Worm (Caenorhabditis elegans) whole organism, young adult: Measurements from ENCODE around the gene sra-28.

ENCODE experiments used
- B0019.2 ChIP-seq: fragments of 200-800 bp; sonication (Bioruptor generic); conservative IDR thresholded peaks from 2 replicates; pipeline ENCODE4 v1.3.6; 2022; ENCODE audit warnings: missing genetic modification reagents, missing genetic modification characterization, missing compliant biosample characterization
- B0035.1 ChIP-seq: sonication (generic microtip); optimal IDR thresholded peaks from 2 replicates; lab custom pipeline; 2016; ENCODE audit warnings: missing genetic modification characterization, mild to moderate bottlenecking, missing compliant biosample characterization, missing genotype, missing genetic modification reagents
- C17E4.6 ChIP-seq: fragments of 200-800 bp; sonication (Bioruptor generic); IDR thresholded peaks from 2 replicates; pipeline ENCODE4 v1.3.6; 2022; ENCODE audit warnings: missing genetic modification reagents, missing genetic modification characterization, missing compliant biosample characterization
- F22D6.2 ChIP-seq: sonication (generic microtip); optimal IDR thresholded peaks from 2 replicates; lab custom pipeline; 2016; ENCODE audit warnings: mild to moderate bottlenecking, missing genetic modification characterization, missing compliant biosample characterization
- F39B2.1 ChIP-seq: fragments of 200-800 bp; sonication (Bioruptor generic); IDR thresholded peaks from 2 replicates; pipeline ENCODE4 v1.3.6; 2022; ENCODE audit warnings: missing genetic modification reagents, missing genetic modification characterization, missing compliant biosample characterization
- F52B5.7 ChIP-seq: sonication (generic microtip); optimal IDR thresholded peaks from 2 replicates; lab custom pipeline; 2016; ENCODE audit warnings: mild to moderate bottlenecking, missing genetic modification characterization, missing compliant biosample characterization
- F55B11.4 ChIP-seq: sonication (generic microtip); optimal IDR thresholded peaks from 2 replicates; lab custom pipeline; 2016; ENCODE audit warnings: missing compliant biosample characterization, missing genetic modification characterization, borderline replicate concordance; ENCODE audit not compliant: insufficient read depth
- F57C9.4 ChIP-seq: sonication (generic microtip); optimal IDR thresholded peaks from 2 replicates; lab custom pipeline; 2017; ENCODE audit warnings: mild to moderate bottlenecking, missing genetic modification characterization, missing compliant biosample characterization
- K11D2.4 ChIP-seq: fragments of 200-800 bp; sonication (Bioruptor generic); IDR thresholded peaks from 2 replicates; pipeline ENCODE4 v1.3.6; 2022; ENCODE audit warnings: missing genetic modification reagents, missing genetic modification characterization, missing compliant biosample characterization
- T07F8.4 ChIP-seq: sonication (generic microtip); optimal IDR thresholded peaks from 2 replicates; lab custom pipeline; 2016; ENCODE audit warnings: mild to moderate bottlenecking, missing genetic modification characterization, moderate library complexity, missing compliant biosample characterization
- T26A5.8 ChIP-seq: sonication (generic microtip); optimal IDR thresholded peaks from 2 replicates; lab custom pipeline; 2016; ENCODE audit warnings: missing genetic modification characterization, missing compliant biosample characterization
- Y53G8AR.9 ChIP-seq: fragments of 200-800 bp; sonication (Bioruptor generic); conservative IDR thresholded peaks from 2 replicates; pipeline ENCODE4 v1.3.6; 2022; ENCODE audit warnings: missing genetic modification reagents, missing genetic modification characterization, missing compliant biosample characterization
- Y79H2A.3 ChIP-seq: fragments of 200-800 bp; sonication (Bioruptor generic); conservative IDR thresholded peaks from 2 replicates; pipeline ENCODE4 v1.3.6; 2022; ENCODE audit warnings: missing genetic modification reagents, missing genetic modification characterization, missing compliant biosample characterization
- Y95B8A.8 ChIP-seq: fragments of 200-800 bp; sonication (Bioruptor generic); IDR thresholded peaks from 2 replicates; pipeline ENCODE4 v1.3.6; 2022; ENCODE audit warnings: missing genetic modification reagents, missing genetic modification characterization, missing compliant biosample characterization
- ZK185.1 ChIP-seq: sonication (generic microtip); optimal IDR thresholded peaks from 2 replicates; lab custom pipeline; 2016; ENCODE audit warnings: mild to moderate bottlenecking, missing genetic modification characterization, missing compliant biosample characterization; ENCODE audit not compliant: poor library complexity, severe bottlenecking
- ama-1 ChIP-seq, 3 experiments: fragments of 150-350 bp in 1 of 3; sonication (generic microtip) in 2 of 3; optimal IDR thresholded peaks; 2 replicates each; lab custom pipeline; 2014 to 2018; ENCODE audit warnings: missing biosample characterization in 2 of 3, missing genetic modification characterization in 2 of 3, missing genetic modification reagents in 2 of 3
- aptf-2 ChIP-seq: fragments of 200-800 bp; sonication (Bioruptor generic); conservative IDR thresholded peaks from 2 replicates; pipeline ENCODE4 v1.3.6; 2022; ENCODE audit warnings: missing genetic modification reagents, missing genetic modification characterization, missing compliant biosample characterization
- attf-5 ChIP-seq: fragments of 200-800 bp; sonication (Bioruptor generic); optimal IDR thresholded peaks from 2 replicates; lab custom pipeline; 2018; ENCODE audit warnings: mild to moderate bottlenecking, missing genetic modification characterization, missing compliant biosample characterization
- ceh-100 ChIP-seq: fragments of 200-800 bp; sonication (Bioruptor generic); IDR thresholded peaks from 2 replicates; pipeline ENCODE4 v1.3.6; 2022; ENCODE audit warnings: missing genetic modification reagents, missing genetic modification characterization, missing compliant biosample characterization
- dox-1 ChIP-seq: fragments of 200-800 bp; sonication (Bioruptor generic); IDR thresholded peaks from 2 replicates; pipeline ENCODE4 v1.3.6; 2022; ENCODE audit warnings: missing genetic modification reagents, missing genetic modification characterization, missing compliant biosample characterization
- dpff-1 ChIP-seq: sonication (generic microtip); optimal IDR thresholded peaks from 2 replicates; lab custom pipeline; 2017; ENCODE audit warnings: mild to moderate bottlenecking, missing genetic modification characterization, missing compliant biosample characterization
- egrh-3 ChIP-seq: fragments of 200-800 bp; sonication (Bioruptor generic); IDR thresholded peaks from 2 replicates; pipeline ENCODE4 v1.3.6; 2022; ENCODE audit warnings: missing genetic modification reagents, missing genetic modification characterization, missing compliant biosample characterization
- ekl-4 ChIP-seq: fragments of 200-800 bp; sonication (Bioruptor generic); IDR thresholded peaks from 2 replicates; pipeline ENCODE4 v1.3.6; 2022; ENCODE audit warnings: missing genetic modification reagents, missing genetic modification characterization, missing compliant biosample characterization
- gei-17 ChIP-seq: fragments of 200-800 bp; sonication (Bioruptor generic); optimal IDR thresholded peaks from 2 replicates; lab custom pipeline; 2018; ENCODE audit warnings: mild to moderate bottlenecking, missing genetic modification characterization, missing compliant biosample characterization
- hmg-1.2 ChIP-seq: fragments of 200-800 bp; sonication (Bioruptor generic); IDR thresholded peaks from 2 replicates; pipeline ENCODE4 v1.3.6; 2022; ENCODE audit warnings: missing genetic modification reagents, missing genetic modification characterization, missing compliant biosample characterization
- hrde-1 ChIP-seq: sonication (generic microtip); optimal IDR thresholded peaks from 2 replicates; lab custom pipeline; 2016; ENCODE audit warnings: missing genetic modification characterization, mild to moderate bottlenecking, missing compliant biosample characterization, moderate library complexity, missing genotype, missing genetic modification reagents, borderline replicate concordance
- lin-35 ChIP-seq, 3 experiments: fragments of 150-350 bp in 2 of 3; sonication (generic microtip) in 1 of 3; optimal IDR thresholded peaks; 2 replicates each; lab custom pipeline; 2014 to 2018; ENCODE audit warnings: missing biosample characterization in 3 of 3, missing genetic modification characterization in 3 of 3, missing genetic modification reagents in 3 of 3
- lin-40 ChIP-seq: sonication (generic microtip); optimal IDR thresholded peaks from 2 replicates; lab custom pipeline; 2016; ENCODE audit warnings: missing genetic modification characterization, mild to moderate bottlenecking, missing compliant biosample characterization, missing genotype, missing genetic modification reagents
- lsl-1 ChIP-seq: fragments of 200-800 bp; sonication (Bioruptor generic); optimal IDR thresholded peaks from 2 replicates; lab custom pipeline; 2018; ENCODE audit warnings: mild to moderate bottlenecking, missing genetic modification characterization, moderate library complexity, missing compliant biosample characterization
- madf-10 ChIP-seq: sonication (generic microtip); optimal IDR thresholded peaks from 2 replicates; lab custom pipeline; 2016; ENCODE audit warnings: mild to moderate bottlenecking, missing genetic modification characterization, missing compliant biosample characterization
- madf-6 ChIP-seq: fragments of 200-800 bp; sonication (Bioruptor generic); IDR thresholded peaks from 2 replicates; pipeline ENCODE4 v1.3.6; 2022; ENCODE audit warnings: missing genetic modification reagents, missing genetic modification characterization, missing compliant biosample characterization
- mel-28 ChIP-seq: sonication (generic microtip); optimal IDR thresholded peaks from 2 replicates; lab custom pipeline; 2016; ENCODE audit warnings: borderline replicate concordance, mild to moderate bottlenecking, missing genetic modification characterization, missing compliant biosample characterization
- mxl-1 ChIP-seq: sonication (generic microtip); optimal IDR thresholded peaks from 2 replicates; lab custom pipeline; 2016; ENCODE audit warnings: missing genetic modification characterization, missing compliant biosample characterization
- nfya-2 ChIP-seq: fragments of 200-800 bp; sonication (Bioruptor generic); IDR thresholded peaks from 2 replicates; pipeline ENCODE4 v1.3.6; 2022; ENCODE audit warnings: missing genetic modification reagents, missing genetic modification characterization, missing compliant biosample characterization
- nfyb-1 ChIP-seq: fragments of 200-800 bp; sonication (Bioruptor generic); IDR thresholded peaks from 2 replicates; pipeline ENCODE4 v1.3.6; 2022; ENCODE audit warnings: missing genetic modification reagents, missing genetic modification characterization, missing compliant biosample characterization
- nhr-90 ChIP-seq: sonication (generic microtip); optimal IDR thresholded peaks from 2 replicates; lab custom pipeline; 2016; ENCODE audit warnings: missing genotype, mild to moderate bottlenecking, missing genetic modification characterization, missing compliant biosample characterization
- rcor-1 ChIP-seq: fragments of 200-800 bp; sonication (Bioruptor generic); IDR thresholded peaks from 2 replicates; pipeline ENCODE4 v1.3.6; 2022; ENCODE audit warnings: missing genetic modification reagents, missing genetic modification characterization, missing compliant biosample characterization
- rec-8 ChIP-seq, 2 experiments: sonication (generic microtip); optimal IDR thresholded peaks; 2 replicates each; lab custom pipeline; 2016; ENCODE audit warnings: mild to moderate bottlenecking in 2 of 2, missing genetic modification characterization in 2 of 2, missing genetic modification reagents in 2 of 2, missing genotype in 2 of 2, missing biosample characterization in 1 of 2, missing compliant biosample characterization in 1 of 2, moderate library complexity in 1 of 2
- snpc-1.1 ChIP-seq: sonication (generic microtip); optimal IDR thresholded peaks from 2 replicates; lab custom pipeline; 2017; ENCODE audit warnings: missing genetic modification characterization, mild to moderate bottlenecking, missing compliant biosample characterization, antibody characterized with exemption, moderate library complexity, missing genotype, missing genetic modification reagents; ENCODE audit not compliant: insufficient read depth
- somi-1 ChIP-seq: fragments of 200-800 bp; sonication (Bioruptor generic); optimal IDR thresholded peaks from 2 replicates; lab custom pipeline; 2018; ENCODE audit warnings: mild to moderate bottlenecking, missing genetic modification characterization, missing compliant biosample characterization
- xnd-1 ChIP-seq: sonication (generic microtip); optimal IDR thresholded peaks from 2 replicates; lab custom pipeline; 2016; ENCODE audit warnings: missing genotype, missing genetic modification reagents, missing genetic modification characterization, missing compliant biosample characterization
- ztf-6 ChIP-seq: fragments of 200-800 bp; sonication (Bioruptor generic); IDR thresholded peaks from 2 replicates; pipeline ENCODE4 v1.3.6; 2022; ENCODE audit warnings: missing genetic modification reagents, missing genetic modification characterization, missing compliant biosample characterization

sra-28 gene

ce11 chrII:6594151-6594550, 20.6 kb upstream of the sra-28 start, which contains the start of gene aipr-1:
Gene aipr-1, minus strand, starts transcription at chrII:6594251.
- no peak for TF ChIP-seq T26A5.8 (tag; lab: Kevin White, UChicago)
- TF ChIP-seq nfya-2 (GFP tag; lab: Robert Waterston, UW) = no peak
- TF ChIP-seq lin-35 (GFP tag; optimal IDR thresholded peaks at IDR 0.05; lab: Kevin White, UChicago) = no peak
- no peak for TF ChIP-seq ama-1 (optimal IDR thresholded peaks at IDR 0.05; lab: Kevin White, UChicago)
- no peak for TF ChIP-seq ama-1 (GFP tag; optimal IDR thresholded peaks at IDR 0.05; lab: Kevin White, UChicago)
- TF ChIP-seq lin-40 (tag; lab: Kevin White, UChicago) = no peak
- no peak for TF ChIP-seq ztf-6 (GFP tag; lab: Robert Waterston, UW)
- TF ChIP-seq rcor-1 (GFP tag; lab: Robert Waterston, UW) = no peak
- TF ChIP-seq F55B11.4 (tag; lab: Kevin White, UChicago) = no peak
- TF ChIP-seq aptf-2 (GFP tag; lab: Robert Waterston, UW) = no peak
- TF ChIP-seq lsl-1 (GFP tag; lab: Kevin White, UChicago) = no peak
- no peak for TF ChIP-seq K11D2.4 (GFP tag; lab: Robert Waterston, UW)
- no peak for TF ChIP-seq F22D6.2 (tag; lab: Kevin White, UChicago)
- TF ChIP-seq attf-5 = no peak
- no peak for TF ChIP-seq T07F8.4 (tag; lab: Kevin White, UChicago)
- TF ChIP-seq F39B2.1 (GFP tag; lab: Robert Waterston, UW) = no peak
- TF ChIP-seq, all 124 proteins: peak for 0

- no peak for TF ChIP-seq Y79H2A.3 (GFP tag; lab: Robert Waterston, UW)
- TF ChIP-seq lin-35 (GFP tag; optimal IDR thresholded peaks at IDR 0.05; lab: Kevin White, UChicago) = no peak
- no peak for TF ChIP-seq F57C9.4 (tag; lab: Kevin White, UChicago)
- TF ChIP-seq nfya-2 (GFP tag; lab: Robert Waterston, UW) = no peak
- TF ChIP-seq Y53G8AR.9 (GFP tag; lab: Robert Waterston, UW) = no peak
- TF ChIP-seq ceh-100 = no peak
- no peak for TF ChIP-seq T26A5.8 (tag; lab: Kevin White, UChicago)
- TF ChIP-seq B0019.2 (GFP tag; lab: Robert Waterston, UW) = no peak
- TF ChIP-seq C17E4.6 (GFP tag; lab: Robert Waterston, UW) = no peak
- no peak for TF ChIP-seq B0035.1
- TF ChIP-seq xnd-1 (tag; lab: Kevin White, UChicago) = no peak
- TF ChIP-seq T07F8.4 (tag; lab: Kevin White, UChicago) = no peak
- no peak for TF ChIP-seq madf-10 (tag; lab: Kevin White, UChicago)
- no peak for TF ChIP-seq lin-40 (tag; lab: Kevin White, UChicago)
- no peak for TF ChIP-seq rcor-1 (GFP tag; lab: Robert Waterston, UW)
Observed at ce11 chrII:6592251-6592650, 18.7 kb upstream of the sra-28 start, which contains the start of gene C56C10.9. Gene C56C10.9, minus strand, starts transcription at chrII:6592351.

- TF ChIP-seq nhr-90 (tag; lab: Kevin White, UChicago) (peak; percentile 15), somi-1 (GFP tag; lab: Kevin White, UChicago) (no peak), gei-17 (no peak), hrde-1 (tag; lab: Kevin White, UChicago) (peak; percentile 26), ekl-4 (GFP tag; lab: Robert Waterston, UW) (0 out of 2 replicates have a peak, but pooled peaks have one; percentile 27), T26A5.8 (tag; lab: Kevin White, UChicago) (peak; percentile 54), hmg-1.2 (GFP tag; lab: Robert Waterston, UW) (peak; percentile 21; the same call in 1 of the 2 replicates), mel-28 (tag; lab: Kevin White, UChicago) (no peak), rec-8 (tag; optimal IDR thresholded peaks at IDR 0.05; lab: Kevin White, UChicago) (no peak), dpff-1 (tag; lab: Kevin White, UChicago) (no peak), dox-1 (GFP tag; lab: Robert Waterston, UW) (0 out of 2 replicates have a peak, but pooled peaks have one; percentile 9), Y95B8A.8 (GFP tag; lab: Robert Waterston, UW) (0 out of 2 replicates have a peak, but pooled peaks have one; percentile 53), K11D2.4 (GFP tag; lab: Robert Waterston, UW) (0 out of 2 replicates have a peak, but pooled peaks have one; percentile 15), snpc-1.1 (tag; lab: Kevin White, UChicago) (no peak), mxl-1 (tag; lab: Kevin White, UChicago) (peak; percentile 26), F52B5.7 (tag; lab: Kevin White, UChicago) (peak; percentile 42), nfya-2 (GFP tag; lab: Robert Waterston, UW) (no peak), egrh-3 (GFP tag; lab: Robert Waterston, UW) (no peak), ZK185.1 (no peak), madf-6 (GFP tag; lab: Robert Waterston, UW) (0 out of 2 replicates have a peak, but pooled peaks have one; percentile 33), nfyb-1 (peak; percentile 72; the same call in 1 of the 2 replicates)
Observed at ce11 chrII:6591000-6591399, 17.4 kb upstream of the sra-28 start.
